Fruit fly (Drosophila melanogaster): ENCODE results near the gene CG18476.

The CG18476 gene

DNA sequence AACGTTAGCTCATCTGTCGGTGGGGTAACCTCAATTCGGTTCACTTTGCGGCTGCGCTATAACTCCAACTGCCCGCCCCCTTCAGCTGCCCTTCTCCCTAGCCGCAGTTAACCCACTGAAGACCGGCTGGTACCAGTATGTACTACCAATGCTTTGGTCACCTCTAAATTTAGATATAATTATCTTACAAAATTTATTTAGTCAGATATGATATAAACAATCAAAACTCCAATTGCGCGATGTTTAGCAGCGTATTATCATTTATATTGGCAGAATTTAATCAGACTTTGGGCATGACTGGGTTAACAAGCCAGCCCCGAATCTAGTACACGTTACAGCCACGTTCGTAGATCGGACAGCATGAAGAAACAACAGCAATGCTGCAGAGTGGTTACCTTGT, 16.2 kb downstream of the CG18476 start (continued):
- TF ChIP-seq CG11093 (GFP tag; IDR thresholded peaks at IDR 0.05): no peak
- TF ChIP-seq ab (GFP tag; optimal IDR thresholded peaks at IDR 0.05): no peak
- no peak for TF ChIP-seq eyg (GFP tag; optimal IDR thresholded peaks at IDR 0.05)
- peak; percentile 14 for TF ChIP-seq Nf-YB (GFP tag; optimal IDR thresholded peaks at IDR 0.05)
- no peak for TF ChIP-seq Hsf (GFP tag; optimal IDR thresholded peaks at IDR 0.05)
- TF ChIP-seq sens-2 (GFP tag; IDR thresholded peaks at IDR 0.05): no peak
- no peak for TF ChIP-seq gt (GFP tag; IDR thresholded peaks at IDR 0.05)
- TF ChIP-seq en (GFP tag; optimal IDR thresholded peaks at IDR 0.05): no peak
- no peak for TF ChIP-seq mld (GFP tag; IDR thresholded peaks at IDR 0.05; ENCODE audit: partially characterized antibody)
- no peak for TF ChIP-seq ranshi (GFP tag; IDR thresholded peaks at IDR 0.05)
- peak; percentile 54 for TF ChIP-seq CG17829 (tag; optimal IDR thresholded peaks at IDR 0.05)
- peak; percentile 48 for TF ChIP-seq ATbp (GFP tag; optimal IDR thresholded peaks at IDR 0.05)
- TF ChIP-seq gce (GFP tag; IDR thresholded peaks at IDR 0.05): no peak
- TF ChIP-seq CG1832 (GFP tag; optimal IDR thresholded peaks at IDR 0.05): no peak
- no peak for TF ChIP-seq schlank (tag; optimal IDR thresholded peaks at IDR 0.05)
- no peak for TF ChIP-seq jigr1 (GFP tag; IDR thresholded peaks at IDR 0.05)
- TF ChIP-seq CG30020 (tag; optimal IDR thresholded peaks at IDR 0.05): no peak
- peak; percentile 10 for TF ChIP-seq CTCF (GFP tag; optimal IDR thresholded peaks at IDR 0.05)
- 0 out of 2 replicates have a peak, but pooled peaks have one; percentile 9 for TF ChIP-seq sim (GFP tag; IDR thresholded peaks at IDR 0.05)
- no peak for TF ChIP-seq al (GFP tag; IDR thresholded peaks at IDR 0.05)
- TF ChIP-seq Deaf1 (tag; optimal IDR thresholded peaks at IDR 0.05): peak; percentile 19
- TF ChIP-seq Dbx (GFP tag; IDR thresholded peaks at IDR 0.05): no peak
- TF ChIP-seq Scr (GFP tag; IDR thresholded peaks at IDR 0.05; ENCODE audit: partially characterized antibody): no peak
- 0 out of 2 replicates have a peak, but pooled peaks have one; percentile 13 for TF ChIP-seq onecut (GFP tag; IDR thresholded peaks at IDR 0.05)
- TF ChIP-seq CG12769 (tag; optimal IDR thresholded peaks at IDR 0.05): peak; percentile 67
- no peak for TF ChIP-seq yki (optimal IDR thresholded peaks at IDR 0.05)
- no peak for TF ChIP-seq CG8478 (optimal IDR thresholded peaks at IDR 0.05)
- peak; percentile 35 for TF ChIP-seq CG9817 (tag; optimal IDR thresholded peaks at IDR 0.05)
- TF ChIP-seq CG7963 (GFP tag; IDR thresholded peaks at IDR 0.05; ENCODE audit: partially characterized antibody): no peak
- peak; percentile 79 for TF ChIP-seq sens (GFP tag)
- no peak for TF ChIP-seq ac (GFP tag; optimal IDR thresholded peaks at IDR 0.05)
- TF ChIP-seq sob (GFP tag; IDR thresholded peaks at IDR 0.05): peak; percentile 58; the same call in 1 of the 2 replicates
- TF ChIP-seq CG3838 (GFP tag; optimal IDR thresholded peaks at IDR 0.05): no peak
- no peak for TF ChIP-seq CG2116 (GFP tag; optimal IDR thresholded peaks at IDR 0.05)
- no peak for TF ChIP-seq CG11398 (GFP tag; optimal IDR thresholded peaks at IDR 0.05)
- no peak for TF ChIP-seq abd-A (tag; optimal IDR thresholded peaks at IDR 0.05)
- no peak for TF ChIP-seq Blimp-1 (GFP tag; optimal IDR thresholded peaks at IDR 0.05)
- TF ChIP-seq knrl (GFP tag; IDR thresholded peaks at IDR 0.05; ENCODE audit: partially characterized antibody): no peak
- peak; percentile 4 for TF ChIP-seq CG10654 (GFP tag; optimal IDR thresholded peaks at IDR 0.05)
- TF ChIP-seq ken (GFP tag; IDR thresholded peaks at IDR 0.05): no peak
- peak; percentile 31 for TF ChIP-seq ewg (GFP tag; optimal IDR thresholded peaks at IDR 0.05)
- TF ChIP-seq CG1792 (GFP tag; optimal IDR thresholded peaks at IDR 0.05): no peak
- no peak for TF ChIP-seq CG6654 (GFP tag; optimal IDR thresholded peaks at IDR 0.05)
- TF ChIP-seq CG5180 (GFP tag; optimal IDR thresholded peaks at IDR 0.05): peak; percentile 53
- no peak for TF ChIP-seq CG11696 (GFP tag; IDR thresholded peaks at IDR 0.05)
- no peak for TF ChIP-seq CG15073 (GFP tag; optimal IDR thresholded peaks at IDR 0.05)
- TF ChIP-seq lola (GFP tag; optimal IDR thresholded peaks at IDR 0.05): no peak
- no peak for TF ChIP-seq bab2 (GFP tag; optimal IDR thresholded peaks at IDR 0.05)
- TF ChIP-seq oc (tag; optimal IDR thresholded peaks at IDR 0.05): peak; percentile 8
- no peak for TF ChIP-seq nerfin-2 (GFP tag; IDR thresholded peaks at IDR 0.05; ENCODE audit: partially characterized antibody)
- no peak for TF ChIP-seq CG10462 (GFP tag; optimal IDR thresholded peaks at IDR 0.05)
- no peak for TF ChIP-seq Usf (GFP tag; optimal IDR thresholded peaks at IDR 0.05)
- no peak for TF ChIP-seq HLH54F (GFP tag; optimal IDR thresholded peaks at IDR 0.05)
